Fruit fly (Drosophila melanogaster): ENCODE measurements around the gene Zw.
A peak's percentile ranks its signal among the peaks of the same experiment; 100 is the strongest.

The Zw gene

DNA sequence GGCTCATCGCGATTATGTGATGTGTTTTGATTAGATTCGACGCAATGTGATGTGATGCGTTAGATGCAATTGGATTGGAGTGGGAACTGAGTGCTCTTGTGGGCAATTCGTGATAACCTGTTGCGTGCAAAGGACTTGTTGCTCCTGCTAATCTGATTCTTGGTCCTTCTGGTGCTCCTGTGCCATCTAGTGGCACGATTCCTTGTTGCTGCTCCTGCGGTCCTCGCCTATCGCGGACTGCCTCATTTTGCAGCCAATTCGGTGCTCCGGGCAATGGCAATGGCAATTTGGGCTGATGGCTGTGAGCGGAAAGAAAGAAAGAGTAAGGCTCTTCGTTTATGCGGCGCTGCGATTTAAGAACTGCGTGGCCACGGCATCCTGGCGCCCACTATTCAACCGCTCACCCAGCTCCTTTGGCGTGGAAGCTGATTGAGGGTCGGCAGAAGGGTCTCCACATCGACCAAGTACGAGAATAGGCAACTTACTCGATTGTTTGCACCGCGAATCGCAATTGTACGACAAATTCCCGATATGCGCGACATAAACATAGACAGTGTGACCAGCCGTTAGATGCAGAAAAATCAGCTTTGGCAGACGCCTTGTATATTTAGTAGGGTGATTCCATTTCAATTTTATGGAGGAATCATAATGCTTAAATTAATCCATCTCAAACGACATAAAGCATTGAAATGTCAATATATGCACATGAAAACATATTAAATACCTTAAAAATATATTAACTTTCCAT lies 26.1 kb downstream of the Zw start, which contains the start of gene Mer (continued):
- TF ChIP-seq fkh (GFP tag; optimal IDR thresholded peaks at IDR 0.05) (no peak), CG32006 (GFP tag; optimal IDR thresholded peaks at IDR 0.05) (peak; percentile 89), Hr4 (GFP tag; optimal IDR thresholded peaks at IDR 0.05) (peak; percentile 86), CG8319 (GFP tag; optimal IDR thresholded peaks at IDR 0.05) (peak; percentile 69), fd85E (GFP tag; optimal IDR thresholded peaks at IDR 0.05) (peak; percentile 51), CG8632 (GFP tag; optimal IDR thresholded peaks at IDR 0.05) (peak; percentile 80), OdsH (GFP tag; optimal IDR thresholded peaks at IDR 0.05) (peak; percentile 84), eg (GFP tag; IDR thresholded peaks at IDR 0.05) (peak; percentile 92), CG3919 (GFP tag; optimal IDR thresholded peaks at IDR 0.05) (peak; percentile 87), CG3032 (tag; optimal IDR thresholded peaks at IDR 0.05) (peak; percentile 82), Sox102F (GFP tag; optimal IDR thresholded peaks at IDR 0.05) (peak; percentile 81), Blimp-1 (GFP tag; optimal IDR thresholded peaks at IDR 0.05) (peak; percentile 67), vri (GFP tag; optimal IDR thresholded peaks at IDR 0.05) (no peak), Sox15 (GFP tag; optimal IDR thresholded peaks at IDR 0.05) (peak; percentile 73), CG11902 (GFP tag; optimal IDR thresholded peaks at IDR 0.05) (peak; percentile 62), CG6163 (GFP tag; IDR thresholded peaks at IDR 0.05) (peak; percentile 91), Eip75B (GFP tag; optimal IDR thresholded peaks at IDR 0.05) (peak; percentile 83), CG1621 (tag; optimal IDR thresholded peaks at IDR 0.05) (peak; percentile 84), acj6 (GFP tag; optimal IDR thresholded peaks at IDR 0.05) (peak; percentile 86), fd59A (GFP tag; optimal IDR thresholded peaks at IDR 0.05) (peak; percentile 70), salr (GFP tag; optimal IDR thresholded peaks at IDR 0.05) (peak in 1 of 2 experiments; percentile 72), CG6854 (GFP tag; optimal IDR thresholded peaks at IDR 0.05) (peak; percentile 83), CG15336 (GFP tag; IDR thresholded peaks at IDR 0.05) (peak; percentile 91), cyc (GFP tag; optimal IDR thresholded peaks at IDR 0.05) (peak; percentile 83), CG6808 (GFP tag; optimal IDR thresholded peaks at IDR 0.05) (peak; percentile 84), Gug (GFP tag; IDR thresholded peaks at IDR 0.05) (peak; percentile 80)

DNA sequence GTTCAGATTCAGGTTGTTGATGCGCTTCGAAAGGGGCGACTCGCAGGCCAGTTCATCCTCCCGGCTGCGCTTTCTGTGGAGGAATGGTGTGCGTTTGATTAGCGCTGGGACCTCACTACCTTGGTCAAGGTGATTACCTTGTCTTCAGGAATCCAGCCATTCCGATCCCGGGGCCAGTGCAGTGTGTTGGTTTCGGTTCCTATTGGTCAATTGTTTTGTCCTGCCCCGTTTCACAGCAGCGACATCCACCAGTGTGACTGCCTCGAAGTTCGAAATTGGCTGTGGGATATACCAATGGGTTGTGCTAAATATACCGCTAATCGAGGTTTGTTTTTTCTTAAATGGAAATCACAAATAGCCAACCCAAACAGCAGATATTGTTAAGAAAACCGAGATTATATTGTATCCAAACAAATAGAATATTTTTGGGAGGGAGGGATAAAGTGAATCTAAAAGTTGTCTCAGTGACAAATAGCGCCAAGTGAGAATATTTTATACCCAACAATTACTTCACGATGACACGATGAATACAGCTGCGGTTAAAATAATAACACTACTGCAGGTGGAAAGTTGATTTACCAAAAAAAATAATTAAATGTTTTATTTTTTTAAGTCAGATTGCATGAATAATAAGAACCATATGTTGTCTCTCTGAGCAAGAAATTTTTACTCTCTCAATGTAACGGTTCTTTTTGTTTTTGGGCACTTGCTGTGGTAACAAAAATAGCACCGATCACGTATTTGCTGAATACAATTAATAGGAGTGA lies 27.9 kb downstream of the Zw start, which contains the start of gene CG14229:
CG14229 (minus strand) TSS at position 459 of the 767 bp plus-strand sequence.
- TF ChIP-seq Ets96B (tag; optimal IDR thresholded peaks at IDR 0.05) = no peak
- TF ChIP-seq Lpt (GFP tag; optimal IDR thresholded peaks at IDR 0.05) = no peak
- TF ChIP-seq CG6854 (GFP tag; optimal IDR thresholded peaks at IDR 0.05) = no peak
- peak; percentile 39 for TF ChIP-seq lz (GFP tag; optimal IDR thresholded peaks at IDR 0.05)
- TF ChIP-seq cyc (GFP tag; optimal IDR thresholded peaks at IDR 0.05) = peak; percentile 32
- TF ChIP-seq vri (GFP tag; optimal IDR thresholded peaks at IDR 0.05) = no peak
- TF ChIP-seq CG9139 (GFP tag; optimal IDR thresholded peaks at IDR 0.05) = no peak
- TF ChIP-seq eg (GFP tag; IDR thresholded peaks at IDR 0.05) = peak; percentile 57; the same call in 2 of the 3 replicates
- no peak for TF ChIP-seq dac (GFP tag; optimal IDR thresholded peaks at IDR 0.05)
- TF ChIP-seq CG8319 (GFP tag; optimal IDR thresholded peaks at IDR 0.05) = no peak
- TF ChIP-seq CG6808 (GFP tag; optimal IDR thresholded peaks at IDR 0.05) = no peak
- peak; percentile 37 for TF ChIP-seq acj6 (GFP tag; optimal IDR thresholded peaks at IDR 0.05)
- no peak for TF ChIP-seq CG3919 (GFP tag; optimal IDR thresholded peaks at IDR 0.05)
- TF ChIP-seq svp (GFP tag) = no peak
- peak; percentile 38 for TF ChIP-seq Gug (GFP tag; IDR thresholded peaks at IDR 0.05)
- TF ChIP-seq CG6792 (GFP tag; optimal IDR thresholded peaks at IDR 0.05) = peak; percentile 34
- TF ChIP-seq CG1621 (tag; optimal IDR thresholded peaks at IDR 0.05) = no peak
- TF ChIP-seq Hr4 (GFP tag; optimal IDR thresholded peaks at IDR 0.05) = peak; percentile 39
- TF ChIP-seq CG6163 (GFP tag; IDR thresholded peaks at IDR 0.05) = peak; percentile 66
- no peak for TF ChIP-seq CG6276 (GFP tag; optimal IDR thresholded peaks at IDR 0.05)
- no peak for TF ChIP-seq Hr38 (GFP tag; optimal IDR thresholded peaks at IDR 0.05)
- TF ChIP-seq CG4318 (GFP tag; optimal IDR thresholded peaks at IDR 0.05) = no peak
- peak; percentile 56 for TF ChIP-seq pdm3 (GFP tag; optimal IDR thresholded peaks at IDR 0.05)
- peak; percentile 24 for TF ChIP-seq achi (GFP tag; optimal IDR thresholded peaks at IDR 0.05)
- peak; percentile 14 for TF ChIP-seq CG10631 (GFP tag; optimal IDR thresholded peaks at IDR 0.05)
- TF ChIP-seq net (GFP tag; optimal IDR thresholded peaks at IDR 0.05) = no peak
- TF ChIP-seq Smox (GFP tag; optimal IDR thresholded peaks at IDR 0.05) = peak; percentile 44
- peak; percentile 19 for TF ChIP-seq Sox15 (GFP tag; optimal IDR thresholded peaks at IDR 0.05)
- TF ChIP-seq Met (GFP tag; optimal IDR thresholded peaks at IDR 0.05) = peak; percentile 29
- TF ChIP-seq dsx (GFP tag; optimal IDR thresholded peaks at IDR 0.05; ENCODE audit: poor library complexity, severe bottlenecking) = no peak
- no peak for TF ChIP-seq spab (GFP tag; optimal IDR thresholded peaks at IDR 0.05)
- peak; percentile 43 for TF ChIP-seq CG32006 (GFP tag; optimal IDR thresholded peaks at IDR 0.05)
- peak; percentile 5 for TF ChIP-seq CG10669 (GFP tag; optimal IDR thresholded peaks at IDR 0.05)
- no peak for TF ChIP-seq CG3032 (tag; optimal IDR thresholded peaks at IDR 0.05)
